Worm (Caenorhabditis elegans) whole organism, L1 larva: ENCODE results near the gene fbxa-179.

Source experiments
- aly-2 ChIP-seq: fragments of 150-350 bp; optimal IDR thresholded peaks from 2 replicates; lab custom pipeline; 2014; ENCODE audit warnings: missing biosample characterization, missing genetic modification characterization
- lin-15B ChIP-seq: fragments of 150-350 bp; sonication (generic microtip); optimal IDR thresholded peaks from 3 replicates; lab custom pipeline; 2014; ENCODE audit warnings: missing biosample characterization, missing genetic modification characterization
- lin-39 ChIP-seq: fragments of 150-350 bp; optimal IDR thresholded peaks from 2 replicates; lab custom pipeline; 2014; ENCODE audit warnings: missing biosample characterization, missing genetic modification reagents, missing genetic modification characterization
- nhr-76 ChIP-seq: sonication (generic microtip); optimal IDR thresholded peaks from 2 replicates; lab custom pipeline; 2017; ENCODE audit warnings: missing biosample characterization, missing genetic modification characterization
- skn-1 ChIP-seq: fragments of 150-350 bp; optimal IDR thresholded peaks from 2 replicates; lab custom pipeline; 2014; ENCODE audit warnings: missing biosample characterization, missing genetic modification characterization
- unc-86 ChIP-seq: sonication (generic microtip); optimal IDR thresholded peaks from 2 replicates; lab custom pipeline; 2016; ENCODE audit warnings: missing genetic modification characterization, missing compliant biosample characterization
- zag-1 ChIP-seq: fragments of 150-350 bp; optimal IDR thresholded peaks from 2 replicates; lab custom pipeline; 2014; ENCODE audit warnings: missing biosample characterization, missing genetic modification characterization

DNA sequence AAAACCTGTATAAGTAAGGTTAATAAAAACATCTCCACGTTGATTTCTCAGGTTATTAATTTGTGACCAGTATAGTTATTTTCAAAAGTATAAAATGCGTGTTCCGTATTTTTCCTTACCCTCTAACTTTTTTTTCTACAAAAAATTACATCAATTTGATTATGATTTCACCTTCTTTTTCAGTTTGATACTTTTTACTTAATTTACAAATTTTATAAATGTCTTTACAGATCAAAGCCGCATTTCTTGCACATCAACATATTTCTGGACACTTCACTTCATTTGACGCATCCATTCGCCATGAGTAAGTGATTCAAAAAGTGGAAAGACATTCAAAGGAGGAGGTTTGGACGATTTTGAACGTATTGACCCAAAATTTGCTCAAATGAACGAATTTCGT, 47.7 kb upstream of the fbxa-179 start, which contains the start of gene Y66C5A.2:
- TF ChIP-seq unc-86 (tag; lab: Kevin White, UChicago) (no peak), skn-1 (no peak), lin-15B (tag; lab: Kevin White, UChicago) (no peak), zag-1 (tag; lab: Kevin White, UChicago) (no peak), aly-2 (tag; lab: Kevin White, UChicago) (no peak), lin-39 (tag; lab: Kevin White, UChicago) (no peak), nhr-76 (tag; lab: Kevin White, UChicago) (no peak)
